Worm (Caenorhabditis elegans): ENCODE results near the gene F42C5.5.

F42C5.5 gene

ce11 chrIV:7316613-7317153, 22.7 kb upstream of the F42C5.5 start, which contains the start of gene F42C5.9:
Gene F42C5.9, minus strand, starts transcription at chrIV:7317103.
- no peak for TF ChIP-seq nhr-23 (tag; optimal IDR thresholded peaks at IDR 0.05)
- TF ChIP-seq nhr-77 (tag; optimal IDR thresholded peaks at IDR 0.05): no peak
- TF ChIP-seq Y55F3AM.14 (GFP tag; optimal IDR thresholded peaks at IDR 0.05): no peak
- peak; percentile 2 for TF ChIP-seq fos-1 (tag; optimal IDR thresholded peaks at IDR 0.05)
- no peak for TF ChIP-seq nhr-10 (tag; optimal IDR thresholded peaks at IDR 0.05)
- no peak for TF ChIP-seq elt-1 (tag; optimal IDR thresholded peaks at IDR 0.05)
- TF ChIP-seq sma-3 (GFP tag; optimal IDR thresholded peaks at IDR 0.05): peak; percentile 18
- TF ChIP-seq unc-62 (GFP tag; optimal IDR thresholded peaks at IDR 0.05): no peak
- TF ChIP-seq lin-39 (tag; optimal IDR thresholded peaks at IDR 0.05): no peak
- peak; percentile 30 for TF ChIP-seq gmeb-1 (tag; optimal IDR thresholded peaks at IDR 0.05)
- no peak for TF ChIP-seq skn-1 (tag; optimal IDR thresholded peaks at IDR 0.05)
- peak; percentile 35 for TF ChIP-seq crh-2 (tag; optimal IDR thresholded peaks at IDR 0.05)
- no peak for TF ChIP-seq mdl-1 (tag; optimal IDR thresholded peaks at IDR 0.05)
- TF ChIP-seq nhr-25 (tag; optimal IDR thresholded peaks at IDR 0.05): no peak
- peak; percentile 61 for TF ChIP-seq ama-1 (optimal IDR thresholded peaks at IDR 0.05)
- TF ChIP-seq egl-27 (tag; optimal IDR thresholded peaks at IDR 0.05): no peak
- no peak for TF ChIP-seq unc-39 (tag; optimal IDR thresholded peaks at IDR 0.05)
- no peak for TF ChIP-seq ztf-11 (tag; optimal IDR thresholded peaks at IDR 0.05)
- TF ChIP-seq ceh-16 (tag; optimal IDR thresholded peaks at IDR 0.05): no peak
- TF ChIP-seq lsy-2 (tag; optimal IDR thresholded peaks at IDR 0.05): peak in 1 of 2 experiments; percentile 19
- TF ChIP-seq ZK546.5 (tag; optimal IDR thresholded peaks at IDR 0.05): no peak
- TF ChIP-seq snpc-4 (tag; optimal IDR thresholded peaks at IDR 0.05): peak; percentile 92
- no peak for TF ChIP-seq F13H6.1 (tag; optimal IDR thresholded peaks at IDR 0.05)
- no peak for TF ChIP-seq zag-1 (tag; optimal IDR thresholded peaks at IDR 0.05)
- no peak for TF ChIP-seq R02D3.7 (tag; optimal IDR thresholded peaks at IDR 0.05)
- TF ChIP-seq elt-3 (tag; optimal IDR thresholded peaks at IDR 0.05): no peak
- peak; percentile 2 for TF ChIP-seq sma-9 (GFP tag; optimal IDR thresholded peaks at IDR 0.05)
- no peak for TF ChIP-seq sma-9 (tag; optimal IDR thresholded peaks at IDR 0.05)
- TF ChIP-seq mab-5 (tag; optimal IDR thresholded peaks at IDR 0.05): no peak
- TF ChIP-seq nhr-12 (tag; optimal IDR thresholded peaks at IDR 0.05): no peak
- TF ChIP-seq nhr-6 (tag; optimal IDR thresholded peaks at IDR 0.05): no peak
- TF ChIP-seq ceh-82 (tag; optimal IDR thresholded peaks at IDR 0.05): no peak
- no peak for TF ChIP-seq nhr-237 (tag; optimal IDR thresholded peaks at IDR 0.05)
- TF ChIP-seq ztf-4 (tag; optimal IDR thresholded peaks at IDR 0.05): no peak
- no peak for TF ChIP-seq aly-2 (tag; optimal IDR thresholded peaks at IDR 0.05)
- no peak for TF ChIP-seq ztf-1 (GFP tag; conservative IDR thresholded peaks at IDR 0.05)

- no peak for TF ChIP-seq mdl-1 (tag; optimal IDR thresholded peaks at IDR 0.05)
- peak; percentile 35 for TF ChIP-seq nhr-129 (tag; optimal IDR thresholded peaks at IDR 0.05)
- TF ChIP-seq ceh-82 (tag; optimal IDR thresholded peaks at IDR 0.05): no peak
- TF ChIP-seq Y55F3AM.14 (GFP tag; optimal IDR thresholded peaks at IDR 0.05): no peak
- TF ChIP-seq unc-62 (GFP tag; optimal IDR thresholded peaks at IDR 0.05): no peak
- no peak for TF ChIP-seq nhr-11 (tag; optimal IDR thresholded peaks at IDR 0.05)
- TF ChIP-seq zag-1 (tag; optimal IDR thresholded peaks at IDR 0.05): no peak
- peak; percentile 84 for TF ChIP-seq unc-55 (GFP tag; optimal IDR thresholded peaks at IDR 0.05)
- peak; percentile 54 for TF ChIP-seq nhr-25 (tag; optimal IDR thresholded peaks at IDR 0.05)
- peak; percentile 52 for TF ChIP-seq lin-13 (GFP tag; optimal IDR thresholded peaks at IDR 0.05)
- no peak for TF ChIP-seq nhr-77 (tag; optimal IDR thresholded peaks at IDR 0.05)
- TF ChIP-seq peb-1 (tag; optimal IDR thresholded peaks at IDR 0.05): no peak
- no peak for TF ChIP-seq dmd-4 (tag; optimal IDR thresholded peaks at IDR 0.05)
- TF ChIP-seq sma-9 (GFP tag; optimal IDR thresholded peaks at IDR 0.05): peak; percentile 30
- no peak for TF ChIP-seq sma-9 (tag; optimal IDR thresholded peaks at IDR 0.05)
- no peak for TF ChIP-seq nhr-10 (tag; optimal IDR thresholded peaks at IDR 0.05)
- no peak for TF ChIP-seq ZK546.5 (tag; optimal IDR thresholded peaks at IDR 0.05)
- no peak for TF ChIP-seq ceh-16 (tag; optimal IDR thresholded peaks at IDR 0.05)
- no peak for TF ChIP-seq nhr-23 (tag; optimal IDR thresholded peaks at IDR 0.05)
- peak; percentile 12 for TF ChIP-seq sma-3 (GFP tag; optimal IDR thresholded peaks at IDR 0.05)
- TF ChIP-seq nhr-21 (tag; optimal IDR thresholded peaks at IDR 0.05): no peak
- TF ChIP-seq sem-4 (tag; optimal IDR thresholded peaks at IDR 0.05): peak; percentile 28
- no peak for TF ChIP-seq nhr-6 (tag; optimal IDR thresholded peaks at IDR 0.05)
- TF ChIP-seq C34F6.9 (tag; optimal IDR thresholded peaks at IDR 0.05): peak; percentile 72
- TF ChIP-seq snpc-4 (tag; optimal IDR thresholded peaks at IDR 0.05): peak; percentile 43
- TF ChIP-seq lin-11 (tag; optimal IDR thresholded peaks at IDR 0.05): peak; percentile 61
- TF ChIP-seq elt-1 (tag; optimal IDR thresholded peaks at IDR 0.05): no peak
- peak; percentile 37 for TF ChIP-seq fos-1 (tag; optimal IDR thresholded peaks at IDR 0.05)
- no peak for TF ChIP-seq alr-1 (tag; optimal IDR thresholded peaks at IDR 0.05)
- no peak for TF ChIP-seq elt-3 (tag; optimal IDR thresholded peaks at IDR 0.05)
- no peak for TF ChIP-seq R02D3.7 (tag; optimal IDR thresholded peaks at IDR 0.05)
- TF ChIP-seq mab-5 (tag; optimal IDR thresholded peaks at IDR 0.05): no peak
- TF ChIP-seq ama-1 (optimal IDR thresholded peaks at IDR 0.05): no peak
- TF ChIP-seq nhr-12 (tag; optimal IDR thresholded peaks at IDR 0.05): no peak
- peak; percentile 64 for TF ChIP-seq gmeb-1 (tag; optimal IDR thresholded peaks at IDR 0.05)
- TF ChIP-seq mbf-1 (tag; optimal IDR thresholded peaks at IDR 0.05): no peak
- TF ChIP-seq ztf-4 (tag; optimal IDR thresholded peaks at IDR 0.05): no peak
- no peak for TF ChIP-seq nhr-237 (tag; optimal IDR thresholded peaks at IDR 0.05)
- TF ChIP-seq egl-27 (tag; optimal IDR thresholded peaks at IDR 0.05): no peak
- TF ChIP-seq lsy-2 (tag; optimal IDR thresholded peaks at IDR 0.05): peak; percentile 0 to 83
- TF ChIP-seq skn-1 (tag; optimal IDR thresholded peaks at IDR 0.05): no peak
- no peak for TF ChIP-seq aly-2 (tag; optimal IDR thresholded peaks at IDR 0.05)
- TF ChIP-seq ztf-1 (GFP tag; conservative IDR thresholded peaks at IDR 0.05): no peak
- peak; percentile 68 for TF ChIP-seq crh-2 (tag; optimal IDR thresholded peaks at IDR 0.05)
- peak; percentile 36 for TF ChIP-seq F13H6.1 (tag; optimal IDR thresholded peaks at IDR 0.05)
- no peak for TF ChIP-seq lin-39 (tag; optimal IDR thresholded peaks at IDR 0.05)
- TF ChIP-seq ztf-11 (tag; optimal IDR thresholded peaks at IDR 0.05): no peak
Measured at ce11 chrIV:7313962-7314361, 19.9 kb upstream of the F42C5.5 start.
